Fruit fly (Drosophila melanogaster): ENCODE data around the gene CG9628.

DNA sequence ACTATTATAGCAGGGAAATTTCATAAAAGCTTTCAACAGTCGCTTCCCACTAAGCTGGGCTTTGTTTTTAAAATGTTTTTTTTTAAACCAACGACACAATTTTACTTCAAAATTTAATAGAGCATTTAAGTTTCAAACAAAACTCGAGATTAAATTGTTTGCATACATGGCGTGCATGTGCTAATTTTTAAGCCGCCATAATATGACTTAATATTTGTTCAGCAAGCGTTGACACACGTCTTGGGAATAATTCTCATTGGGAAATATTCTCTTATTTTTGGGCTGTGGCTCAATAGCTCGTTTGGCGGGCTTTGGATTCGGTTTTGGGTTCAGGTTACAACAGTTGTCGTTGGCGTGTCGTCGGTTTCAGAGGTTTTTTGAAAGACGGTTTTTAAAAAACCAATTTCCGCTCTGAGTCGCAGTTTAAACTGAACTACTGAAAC lies at the start of gene CG9628:
- TF ChIP-seq pan (optimal IDR thresholded peaks at IDR 0.05) (no peak), psq (optimal IDR thresholded peaks at IDR 0.05) (no peak), EcR (GFP tag; optimal IDR thresholded peaks at IDR 0.05) (no peak), CG8478 (optimal IDR thresholded peaks at IDR 0.05) (no peak), Dll (optimal IDR thresholded peaks at IDR 0.05) (no peak)
